Worm (Caenorhabditis elegans) whole organism, late embryonic: Measurements from ENCODE around the gene R04A9.7.

Experiments used
- C08G9.2 ChIP-seq: sonication (generic microtip); optimal IDR thresholded peaks from 2 replicates; lab custom pipeline; 2016; ENCODE audit warnings: mild to moderate bottlenecking, missing genetic modification characterization, moderate library complexity, missing compliant biosample characterization
- F13H6.1 ChIP-seq: sonication (generic microtip); optimal IDR thresholded peaks from 2 replicates; lab custom pipeline; 2016; ENCODE audit warnings: missing genetic modification characterization, missing compliant biosample characterization
- ama-1 ChIP-seq: fragments of 150-350 bp; optimal IDR thresholded peaks from 2 replicates; lab custom pipeline; 2014
- ceh-22 ChIP-seq: sonication (generic microtip); optimal IDR thresholded peaks from 2 replicates; lab custom pipeline; 2017; ENCODE audit warnings: missing biosample characterization, missing genetic modification characterization
- hlh-13 ChIP-seq: fragments of 200-800 bp; sonication (Bioruptor generic); optimal IDR thresholded peaks from 2 replicates; lab custom pipeline; 2018; ENCODE audit warnings: mild to moderate bottlenecking, missing genetic modification characterization, missing compliant biosample characterization
- hlh-6 ChIP-seq: sonication (generic microtip); optimal IDR thresholded peaks from 2 replicates; lab custom pipeline; 2016; ENCODE audit warnings: missing genotype, missing genetic modification characterization, missing compliant biosample characterization
- nhr-11 ChIP-seq: fragments of 150-350 bp; optimal IDR thresholded peaks from 2 replicates; lab custom pipeline; 2014; ENCODE audit warnings: missing biosample characterization, missing genetic modification characterization

- TF ChIP-seq F13H6.1 (tag; lab: Kevin White, UChicago) (no peak), hlh-13 (GFP tag; lab: Kevin White, UChicago) (no peak), hlh-6 (tag; lab: Kevin White, UChicago) (no peak), nhr-11 (tag; lab: Kevin White, UChicago) (no peak), ceh-22 (no peak), C08G9.2 (tag; lab: Kevin White, UChicago) (no peak), ama-1 (lab: Kevin White, UChicago) (no peak)
Measured at ce11 chrX:382692-383091, 12.0 kb downstream of the R04A9.7 start, which contains the start of gene ife-2.
